Worm (Caenorhabditis elegans) whole organism, L4/young adult: ENCODE results near the gene R09A8.1.

Experiments
- W03F9.2 ChIP-seq: fragments of 150-350 bp; optimal IDR thresholded peaks from 2 replicates; lab custom pipeline; 2014; ENCODE audit warnings: missing biosample characterization, missing genetic modification characterization
- dao-5 ChIP-seq: sonication (generic microtip); optimal IDR thresholded peaks from 2 replicates; lab custom pipeline; 2016; ENCODE audit warnings: missing genotype, missing genetic modification characterization, moderate library complexity, missing compliant biosample characterization
- him-1 ChIP-seq: sonication (generic microtip); optimal IDR thresholded peaks from 2 replicates; lab custom pipeline; 2016; ENCODE audit warnings: missing genotype, missing genetic modification reagents, missing genetic modification characterization, missing compliant biosample characterization

DNA sequence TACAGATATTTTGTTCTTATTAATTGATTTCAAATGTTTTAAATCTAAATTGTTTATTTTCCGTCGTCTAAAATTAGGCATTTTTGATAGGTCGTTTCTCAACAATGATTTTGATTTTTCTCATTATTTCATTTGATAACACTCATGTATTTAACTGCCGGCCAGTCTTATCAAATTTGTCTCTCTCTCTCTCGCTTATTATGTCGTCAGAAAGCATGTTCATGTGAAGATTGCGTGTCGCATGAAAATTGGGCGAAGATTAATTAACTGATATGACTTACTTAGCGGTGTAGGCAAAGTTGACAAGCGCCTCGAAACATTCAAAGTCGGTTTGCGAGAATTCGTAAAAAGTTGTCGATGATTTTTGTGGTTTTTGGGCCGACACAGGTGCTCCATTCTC lies 14.2 kb downstream of the R09A8.1 start:
- TF ChIP-seq dao-5 (tag; lab: Kevin White, UChicago) = no peak
- no peak for TF ChIP-seq him-1 (tag; lab: Kevin White, UChicago)
- TF ChIP-seq W03F9.2 (tag; lab: Kevin White, UChicago) = no peak
